Worm (Caenorhabditis elegans) whole organism, early embryonic: ENCODE data around the gene nprl-2.

Experiments used
- B0310.2 ChIP-seq: sonication (generic microtip); optimal IDR thresholded peaks from 2 replicates; lab custom pipeline; 2016; ENCODE audit warnings: mild to moderate bottlenecking, missing genetic modification characterization, missing compliant biosample characterization
- ama-1 ChIP-seq: fragments of 150-350 bp; optimal IDR thresholded peaks from 2 replicates; lab custom pipeline; 2014
- ceh-13 ChIP-seq: fragments of 200-800 bp; sonication (Bioruptor generic); optimal IDR thresholded peaks from 2 replicates; lab custom pipeline; 2018; ENCODE audit warnings: mild to moderate bottlenecking, missing genetic modification characterization, missing compliant biosample characterization
- hnd-1 ChIP-seq: sonication (generic microtip); optimal IDR thresholded peaks from 2 replicates; lab custom pipeline; 2016; ENCODE audit warnings: missing genetic modification characterization, missing compliant biosample characterization
- tbx-11 ChIP-seq: fragments of 200-800 bp; sonication (Bioruptor generic); IDR thresholded peaks from 2 replicates; pipeline ENCODE4 v1.3.6; 2022; ENCODE audit warnings: missing genetic modification characterization, missing compliant biosample characterization
- tra-4 ChIP-seq: sonication (generic microtip); optimal IDR thresholded peaks from 2 replicates; lab custom pipeline; 2017; ENCODE audit warnings: missing genetic modification characterization, missing compliant biosample characterization

- TF ChIP-seq ama-1 (lab: Kevin White, UChicago), result no peak
- TF ChIP-seq B0310.2 (tag; lab: Kevin White, UChicago), result no peak
- TF ChIP-seq tbx-11 (GFP tag; lab: Robert Waterston, UW), result no peak
- TF ChIP-seq tra-4 (tag; lab: Kevin White, UChicago), result no peak
- no peak for TF ChIP-seq hnd-1 (tag; lab: Kevin White, UChicago)
- TF ChIP-seq ceh-13 (GFP tag; lab: Kevin White, UChicago), result no peak
These were observed 49.3 kb upstream of the nprl-2 start for ce11 chrIV:7507305-7507704.
